Fruit fly (Drosophila melanogaster) whole organism, pupa: ENCODE data around the gene dmrt11E.

Experiments used
- CG10348 ChIP-seq: fragments of 200-800 bp; sonication (Bioruptor generic); IDR thresholded peaks from 2 replicates; pipeline ENCODE4 v1.3.6; 2022; ENCODE audit warnings: missing biosample characterization, missing genetic modification characterization
- CG12605 ChIP-seq: fragments of 200-800 bp; sonication (Bioruptor generic); IDR thresholded peaks from 2 replicates; pipeline ENCODE4 v1.3.6; 2022; ENCODE audit warnings: missing biosample characterization, missing genetic modification characterization
- CG13204 ChIP-seq: fragments of 200-800 bp; sonication (Bioruptor generic); optimal IDR thresholded peaks from 2 replicates; lab custom pipeline; 2018; ENCODE audit warnings: missing biosample characterization, mild to moderate bottlenecking, missing genetic modification characterization, moderate library complexity
- CG14655 ChIP-seq: fragments of 200-800 bp; sonication (Bioruptor generic); optimal IDR thresholded peaks from 3 replicates; lab custom pipeline; 2017; ENCODE audit warnings: mild to moderate bottlenecking, missing biosample characterization, missing genetic modification reagents, missing genetic modification characterization
- CG15710 ChIP-seq: fragments of 200-800 bp; sonication (Bioruptor generic); optimal IDR thresholded peaks from 2 replicates; lab custom pipeline; 2018; ENCODE audit warnings: missing biosample characterization, mild to moderate bottlenecking, missing genetic modification characterization, moderate library complexity
- CG17806 ChIP-seq: fragments of 200-800 bp; sonication (Bioruptor generic); optimal IDR thresholded peaks from 2 replicates; lab custom pipeline; 2018; ENCODE audit warnings: missing biosample characterization, mild to moderate bottlenecking, missing genetic modification characterization, moderate library complexity
- CG32121 ChIP-seq: fragments of 200-800 bp; sonication (Bioruptor generic); IDR thresholded peaks from 2 replicates; pipeline ENCODE4 v1.3.6; 2022; ENCODE audit warnings: missing biosample characterization, missing genetic modification characterization
- CG34367 ChIP-seq: fragments of 200-800 bp; sonication (Bioruptor generic); optimal IDR thresholded peaks from 2 replicates; lab custom pipeline; 2018; ENCODE audit warnings: missing biosample characterization, mild to moderate bottlenecking, missing genetic modification characterization
- CG4496 ChIP-seq: fragments of 200-800 bp; sonication (Bioruptor generic); IDR thresholded peaks from 3 replicates; pipeline ENCODE4 v1.3.6; 2022; ENCODE audit warnings: missing biosample characterization, missing genetic modification characterization
- CG8159 ChIP-seq: fragments of 200-800 bp; sonication (Bioruptor generic); optimal IDR thresholded peaks from 3 replicates; lab custom pipeline; 2018; ENCODE audit warnings: missing biosample characterization, mild to moderate bottlenecking, missing genetic modification characterization, moderate library complexity
- CG8301 ChIP-seq: fragments of 200-800 bp; sonication (Bioruptor generic); optimal IDR thresholded peaks from 2 replicates; lab custom pipeline; 2018; ENCODE audit warnings: missing biosample characterization, mild to moderate bottlenecking, missing genetic modification characterization
- CG9948 ChIP-seq: fragments of 200-800 bp; sonication (Bioruptor generic); optimal IDR thresholded peaks from 2 replicates; lab custom pipeline; 2018; ENCODE audit warnings: missing biosample characterization, mild to moderate bottlenecking, missing genetic modification characterization, moderate library complexity
- D1 ChIP-seq: fragments of 200-800 bp; sonication (Bioruptor generic); optimal IDR thresholded peaks from 2 replicates; lab custom pipeline; 2018; ENCODE audit warnings: missing biosample characterization, mild to moderate bottlenecking, missing genetic modification characterization, moderate library complexity
- EcR ChIP-seq: fragments of 200-800 bp; sonication (Bioruptor generic); optimal IDR thresholded peaks from 3 replicates; lab custom pipeline; 2019; ENCODE audit warnings: missing biosample characterization, missing genetic modification characterization, mild to moderate bottlenecking, moderate library complexity, missing genetic modification reagents
- Ets98B ChIP-seq: fragments of 200-800 bp; sonication (Bioruptor generic); IDR thresholded peaks from 2 replicates; pipeline ENCODE4 v1.3.6; 2022; ENCODE audit warnings: missing biosample characterization, missing genetic modification characterization
- Pif1A ChIP-seq: fragments of 200-800 bp; sonication (Bioruptor generic); optimal IDR thresholded peaks from 3 replicates; lab custom pipeline; 2016; ENCODE audit warnings: missing biosample characterization, missing genetic modification characterization
- Pif1B ChIP-seq: fragments of 200-800 bp; sonication (Bioruptor generic); optimal IDR thresholded peaks from 3 replicates; lab custom pipeline; 2016; ENCODE audit warnings: missing biosample characterization, missing genetic modification characterization
- Snoo ChIP-seq: fragments of 200-800 bp; sonication (Bioruptor generic); optimal IDR thresholded peaks from 3 replicates; lab custom pipeline; 2017; ENCODE audit warnings: missing biosample characterization, mild to moderate bottlenecking, missing genetic modification characterization, inconsistent platforms
- fd96Ca ChIP-seq: fragments of 200-800 bp; sonication (Bioruptor generic); IDR thresholded peaks from 3 replicates; pipeline ENCODE4 v1.3.6; 2022; ENCODE audit warnings: missing biosample characterization, missing genetic modification characterization
- gl ChIP-seq: fragments of 200-800 bp; sonication (Bioruptor generic); optimal IDR thresholded peaks from 2 replicates; lab custom pipeline; 2018; ENCODE audit warnings: missing biosample characterization, mild to moderate bottlenecking, missing genetic modification characterization
- rn ChIP-seq: fragments of 200-800 bp; sonication (Bioruptor generic); IDR thresholded peaks from 2 replicates; pipeline ENCODE4 v1.3.6; 2022; ENCODE audit warnings: missing biosample characterization, missing genetic modification characterization

The dmrt11E gene

dm6 chrX:13391174-13392040 lies 23.4 kb downstream of the dmrt11E start:
- no peak for TF ChIP-seq CG34367
- peak; percentile 20 for TF ChIP-seq CG14655 (GFP tag; lab: Kevin White, UChicago)
- no peak for TF ChIP-seq CG8159 (tag; lab: Kevin White, UChicago)
- no peak for TF ChIP-seq fd96Ca (GFP tag; lab: Robert Waterston, UW)
- no peak for TF ChIP-seq CG8301 (tag; lab: Kevin White, UChicago)
- TF ChIP-seq, all 21 proteins: peak for 1

DNA sequence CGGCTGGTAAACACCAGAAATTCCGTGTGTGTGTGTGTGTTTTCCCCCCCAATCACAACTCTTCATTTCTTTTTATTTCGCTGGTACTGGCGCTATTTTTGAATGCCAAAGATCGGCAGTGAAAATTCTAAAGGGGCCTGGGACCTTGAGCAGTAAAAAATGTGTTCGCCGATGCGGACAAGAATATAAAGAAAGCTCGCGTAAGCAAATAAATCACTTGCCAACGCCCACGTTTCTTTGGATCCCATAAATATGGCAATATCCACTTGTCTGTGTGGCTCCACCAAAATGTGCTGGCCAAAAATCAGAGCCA lies 24.0 kb downstream of the dmrt11E start:
- TF ChIP-seq D1 (no peak), CG8301 (tag; lab: Kevin White, UChicago) (no peak), CG14655 (GFP tag; lab: Kevin White, UChicago) (no peak), rn (GFP tag; lab: Robert Waterston, UW) (no peak), CG17806 (tag; lab: Kevin White, UChicago) (no peak), gl (tag; lab: Kevin White, UChicago) (no peak), CG9948 (tag; lab: Kevin White, UChicago) (no peak), CG8159 (tag; lab: Kevin White, UChicago) (no peak), CG13204 (no peak), EcR (GFP tag; lab: Kevin White, UChicago) (no peak), CG10348 (GFP tag; lab: Robert Waterston, UW) (no peak)

DNA sequence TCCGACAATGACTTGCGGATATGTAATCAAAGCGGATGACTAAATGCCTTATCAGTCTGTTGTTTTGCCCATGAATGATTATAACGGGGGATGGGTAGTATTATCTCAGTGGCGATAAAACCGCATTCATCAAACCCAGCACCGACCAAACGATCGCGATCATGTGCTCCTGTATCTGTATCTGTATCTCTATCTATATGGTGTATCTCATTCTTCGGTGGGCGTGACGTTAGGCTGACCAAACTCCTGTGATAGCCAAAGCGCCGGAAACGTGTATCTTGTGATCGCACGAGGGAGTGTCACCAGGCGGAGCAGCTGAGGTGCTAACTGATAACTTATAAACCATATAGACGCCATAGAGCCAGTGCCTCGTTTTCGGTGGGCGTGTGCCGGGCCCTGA lies 24.8 kb downstream of the dmrt11E start:
- TF ChIP-seq Snoo: no peak
- no peak for TF ChIP-seq CG15710
- no peak for TF ChIP-seq CG8301 (tag; lab: Kevin White, UChicago)

dm6 chrX:13394343-13394742 lies 26.4 kb downstream of the dmrt11E start:
- no peak for TF ChIP-seq CG8159 (tag; lab: Kevin White, UChicago)
- TF ChIP-seq CG9948 (tag; lab: Kevin White, UChicago): no peak
- TF ChIP-seq fd96Ca (GFP tag; lab: Robert Waterston, UW): peak; percentile 47; the same call in 1 of the 3 replicates
- no peak for TF ChIP-seq Pif1B (GFP tag; lab: Kevin White, UChicago)
- no peak for TF ChIP-seq CG4496 (GFP tag; lab: Robert Waterston, UW)
- no peak for TF ChIP-seq CG10348 (GFP tag; lab: Robert Waterston, UW)
- TF ChIP-seq CG32121 (GFP tag; lab: Robert Waterston, UW): peak; percentile 41; the same call in 1 of the 2 replicates
- peak; percentile 70 for TF ChIP-seq EcR (GFP tag; lab: Kevin White, UChicago)
- TF ChIP-seq, all 21 proteins: peak for 3

dm6 chrX:13395020-13395419 lies 27.0 kb downstream of the dmrt11E start:
- TF ChIP-seq Pif1B (GFP tag; lab: Kevin White, UChicago) (no peak), gl (tag; lab: Kevin White, UChicago) (no peak), CG4496 (GFP tag; lab: Robert Waterston, UW) (0 out of 3 replicates have a peak, but pooled peaks have one; percentile 26), CG34367 (no peak), CG8301 (tag; lab: Kevin White, UChicago) (no peak), CG9948 (tag; lab: Kevin White, UChicago) (no peak), CG10348 (GFP tag; lab: Robert Waterston, UW) (no peak), CG14655 (GFP tag; lab: Kevin White, UChicago) (no peak)
- TF ChIP-seq, all 21 proteins: peak for 1

DNA sequence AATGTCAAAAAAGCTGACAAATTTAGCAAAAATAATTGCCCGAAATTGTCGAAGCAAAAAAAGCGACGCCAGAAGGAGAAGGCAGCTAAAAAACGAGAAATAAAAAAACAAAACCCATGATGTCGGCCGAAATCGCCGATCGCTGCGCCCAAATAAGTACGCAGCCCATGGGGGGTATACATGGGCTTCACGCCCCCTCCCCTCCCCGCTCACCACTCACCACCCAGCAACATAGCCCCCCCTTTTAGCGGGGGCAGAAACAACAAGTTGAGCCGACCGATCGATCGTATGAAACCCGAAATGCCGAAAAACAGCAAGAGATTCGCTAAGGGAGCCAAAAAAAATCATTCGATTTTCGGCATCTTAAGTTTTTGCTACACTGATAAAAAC lies 28.0 kb downstream of the dmrt11E start:
- peak; percentile 73 for TF ChIP-seq CG4496 (GFP tag; lab: Robert Waterston, UW)
- 0 out of 2 replicates have a peak, but pooled peaks have one; percentile 51 for TF ChIP-seq rn (GFP tag; lab: Robert Waterston, UW)
- peak; percentile 60; the same call in 1 of the 3 replicates for TF ChIP-seq fd96Ca (GFP tag; lab: Robert Waterston, UW)
- TF ChIP-seq CG13204: no peak
- TF ChIP-seq Snoo: no peak
- no peak for TF ChIP-seq CG17806 (tag; lab: Kevin White, UChicago)
- TF ChIP-seq CG32121 (GFP tag; lab: Robert Waterston, UW): peak; percentile 70
- TF ChIP-seq CG12605 (GFP tag; lab: Robert Waterston, UW): peak; percentile 42; the same call in 1 of the 2 replicates
- peak; percentile 50; the same call in 1 of the 2 replicates for TF ChIP-seq Ets98B

- TF ChIP-seq CG4496 (GFP tag; lab: Robert Waterston, UW) (peak; percentile 64; the same call in 2 of the 3 replicates), CG34367 (peak; percentile 3), CG9948 (tag; lab: Kevin White, UChicago) (peak; percentile 49), gl (tag; lab: Kevin White, UChicago) (no peak), CG8301 (tag; lab: Kevin White, UChicago) (peak; percentile 57), Snoo (peak; percentile 82), EcR (GFP tag; lab: Kevin White, UChicago) (peak; percentile 27), CG8159 (tag; lab: Kevin White, UChicago) (peak; percentile 52), CG13204 (no peak), Pif1B (GFP tag; lab: Kevin White, UChicago) (peak; percentile 62), CG15710 (peak; percentile 48), fd96Ca (GFP tag; lab: Robert Waterston, UW) (peak; percentile 53; the same call in 1 of the 3 replicates), rn (GFP tag; lab: Robert Waterston, UW) (no peak), CG17806 (tag; lab: Kevin White, UChicago) (peak; percentile 46), Ets98B (no peak; the same call in 1 of the 2 replicates), CG32121 (GFP tag; lab: Robert Waterston, UW) (peak; percentile 57; the same call in 1 of the 2 replicates), CG10348 (GFP tag; lab: Robert Waterston, UW) (no peak), Pif1A (GFP tag; lab: Kevin White, UChicago) (no peak), CG14655 (GFP tag; lab: Kevin White, UChicago) (peak; percentile 78), D1 (peak; percentile 31), CG12605 (GFP tag; lab: Robert Waterston, UW) (peak; percentile 51; the same call in 1 of the 2 replicates)
Observed at dm6 chrX:13396378-13397099, 28.5 kb downstream of the dmrt11E start, which contains the start of gene Bcat. TSS of gene Bcat (plus strand) at chrX:13396899.
